Worm (Caenorhabditis elegans) whole organism, late embryonic: ENCODE results near the gene K08F11.1.

Experiments
- ceh-34 ChIP-seq: sonication (generic microtip); optimal IDR thresholded peaks from 2 replicates; lab custom pipeline; 2016; ENCODE audit warnings: mild to moderate bottlenecking, missing genetic modification characterization, missing compliant biosample characterization
- ceh-45 ChIP-seq: fragments of 200-800 bp; sonication (Bioruptor generic); IDR thresholded peaks from 2 replicates; pipeline ENCODE4 v1.3.6; 2022; ENCODE audit warnings: missing genetic modification reagents, missing genetic modification characterization, missing compliant biosample characterization
- elt-2 ChIP-seq: sonication (generic microtip); optimal IDR thresholded peaks from 2 replicates; lab custom pipeline; 2016; ENCODE audit warnings: missing genetic modification reagents, missing genetic modification characterization, missing compliant biosample characterization
- fkh-10 ChIP-seq: fragments of 150-350 bp; optimal IDR thresholded peaks from 2 replicates; lab custom pipeline; 2014; ENCODE audit warnings: missing biosample characterization, missing genetic modification reagents, missing genetic modification characterization
- gmeb-2 ChIP-seq: sonication (generic microtip); optimal IDR thresholded peaks from 2 replicates; lab custom pipeline; 2016; ENCODE audit warnings: missing genetic modification characterization, inconsistent platforms, missing compliant biosample characterization
- pha-4 ChIP-seq: fragments of 150-350 bp; optimal IDR thresholded peaks from 2 replicates; lab custom pipeline; 2018; ENCODE audit warnings: missing biosample characterization, missing genetic modification reagents, missing genetic modification characterization
- syd-9 ChIP-seq: sonication (generic microtip); optimal IDR thresholded peaks from 2 replicates; lab custom pipeline; 2016; ENCODE audit warnings: mild to moderate bottlenecking, missing genetic modification characterization, moderate library complexity, missing compliant biosample characterization
- tbx-7 ChIP-seq: sonication (generic microtip); optimal IDR thresholded peaks from 2 replicates; lab custom pipeline; 2016; ENCODE audit warnings: missing genotype, missing genetic modification characterization, missing compliant biosample characterization
- zip-5 ChIP-seq: sonication (generic microtip); optimal IDR thresholded peaks from 2 replicates; lab custom pipeline; 2016; ENCODE audit warnings: missing genetic modification characterization, missing compliant biosample characterization

- TF ChIP-seq pha-4 (tag; lab: Kevin White, UChicago), result no peak
- no peak for TF ChIP-seq gmeb-2 (tag; lab: Kevin White, UChicago)
- no peak for TF ChIP-seq ceh-34 (tag; lab: Kevin White, UChicago)
- TF ChIP-seq fkh-10, result no peak
- TF ChIP-seq zip-5, result no peak
- no peak for TF ChIP-seq elt-2 (tag; lab: Kevin White, UChicago)
- no peak for TF ChIP-seq tbx-7 (tag; lab: Kevin White, UChicago)
- TF ChIP-seq ceh-45 (GFP tag; lab: Robert Waterston, UW), result no peak
- TF ChIP-seq syd-9 (tag; lab: Kevin White, UChicago), result no peak
Measured at ce11 chrIV:4723687-4724086, 975 bp upstream of the K08F11.1 start.
